Fruit fly (Drosophila melanogaster): ENCODE data around the gene Keap1.

DNA sequence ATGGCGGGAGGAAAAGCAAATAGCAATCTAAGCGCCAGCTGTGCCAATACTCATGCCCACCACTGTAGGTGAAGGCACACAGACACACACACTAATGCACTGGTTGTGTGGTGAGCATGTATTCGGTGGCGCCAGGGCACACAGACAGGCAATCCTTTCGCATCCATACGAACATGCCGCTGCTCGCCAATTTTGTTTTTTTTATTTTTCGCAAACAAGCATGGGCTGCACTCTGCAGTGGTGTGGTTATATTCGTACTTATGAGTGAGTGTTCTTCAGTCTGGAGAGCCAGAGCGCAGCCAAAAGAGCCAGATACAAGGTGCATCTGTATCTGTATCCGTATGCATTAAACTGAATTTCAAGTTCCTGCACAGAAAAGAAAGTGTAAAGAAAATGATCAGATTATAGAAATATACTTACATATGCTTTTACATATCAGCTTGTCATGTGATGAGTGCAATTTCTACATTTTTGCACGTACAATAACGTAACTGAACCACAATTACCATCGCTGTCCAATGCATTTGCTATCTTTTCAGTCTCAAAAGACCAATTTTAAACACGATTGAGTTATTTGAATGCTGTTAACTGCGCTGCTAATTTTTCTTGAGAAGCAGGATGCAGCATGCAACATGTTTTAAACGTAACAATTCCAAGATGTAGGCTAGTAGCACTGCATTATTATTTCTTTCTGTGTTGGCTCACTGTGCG lies 20.5 kb downstream of the Keap1 start:
- TF ChIP-seq Sox102F (GFP tag; optimal IDR thresholded peaks at IDR 0.05) (peak; percentile 54), Neu2 (GFP tag; optimal IDR thresholded peaks at IDR 0.05; ENCODE audit: borderline replicate concordance) (no peak), CG2712 (tag; optimal IDR thresholded peaks at IDR 0.05) (peak; percentile 4), YL-1 (GFP tag; optimal IDR thresholded peaks at IDR 0.05) (no peak), CG15073 (GFP tag; optimal IDR thresholded peaks at IDR 0.05) (peak; percentile 93), CG15269 (tag; optimal IDR thresholded peaks at IDR 0.05) (no peak), eyg (GFP tag; optimal IDR thresholded peaks at IDR 0.05) (no peak), CG11456 (GFP tag; IDR thresholded peaks at IDR 0.05) (0 out of 3 replicates have a peak, but pooled peaks have one; percentile 3), CG10147 (GFP tag; optimal IDR thresholded peaks at IDR 0.05) (no peak), Side (GFP tag; optimal IDR thresholded peaks at IDR 0.05) (no peak), pita (GFP tag; optimal IDR thresholded peaks at IDR 0.05) (no peak), az2 (GFP tag; optimal IDR thresholded peaks at IDR 0.05) (no peak), Asciz (GFP tag; optimal IDR thresholded peaks at IDR 0.05) (peak; percentile 24), trh (GFP tag; optimal IDR thresholded peaks at IDR 0.05) (no peak)

All from whole organism, embryonic.